Worm (Caenorhabditis elegans) whole organism, mixed stage, embryonic: ENCODE measurements around the gene ugt-45.

Experiments used
- ceh-39 ChIP-seq: fragments of 150-350 bp; optimal IDR thresholded peaks from 2 replicates; lab custom pipeline; 2014; ENCODE audit warnings: missing biosample characterization, missing genetic modification characterization
- ceh-83 ChIP-seq: fragments of 200-800 bp; sonication (Bioruptor generic); optimal IDR thresholded peaks from 2 replicates; lab custom pipeline; 2018; ENCODE audit warnings: mild to moderate bottlenecking, missing genetic modification characterization, missing compliant biosample characterization
- lsy-2 ChIP-seq: fragments of 150-350 bp; optimal IDR thresholded peaks from 2 replicates; lab custom pipeline; 2014; ENCODE audit warnings: missing biosample characterization, missing genetic modification characterization
- nhr-237 ChIP-seq: fragments of 150-350 bp; optimal IDR thresholded peaks from 2 replicates; lab custom pipeline; 2014; ENCODE audit warnings: missing biosample characterization, missing genetic modification characterization
- nhr-28 ChIP-seq: fragments of 150-350 bp; optimal IDR thresholded peaks from 2 replicates; lab custom pipeline; 2014; ENCODE audit warnings: missing biosample characterization, missing genetic modification characterization
- unc-62 ChIP-seq: fragments of 150-350 bp; optimal IDR thresholded peaks from 2 replicates; lab custom pipeline; 2014; ENCODE audit warnings: missing biosample characterization, missing genetic modification reagents, missing genetic modification characterization

ugt-45 gene

DNA sequence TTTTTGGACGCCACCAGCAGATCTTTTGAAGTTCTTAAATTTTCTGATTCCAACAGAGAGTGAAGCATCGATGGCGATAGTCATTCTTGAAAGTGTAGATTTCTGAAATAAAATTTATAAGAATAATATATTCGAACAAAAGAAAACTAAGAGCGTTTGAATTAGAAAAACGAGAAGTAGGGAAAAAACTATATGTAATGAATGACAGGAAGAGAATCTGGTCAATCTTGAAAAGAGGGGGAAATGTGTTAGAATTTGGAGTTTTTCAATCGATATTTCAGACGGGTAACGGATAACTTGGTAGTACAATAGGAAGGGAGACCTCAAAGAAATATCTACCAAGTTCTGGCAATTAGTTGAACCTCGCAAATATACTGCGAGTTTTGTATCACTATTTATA lies 50.3 kb downstream of the ugt-45 start, which contains the start of gene Y37E11AL.9:
Gene Y37E11AL.9, minus strand, starts transcription at position 101 of the 400 bp plus-strand sequence.
- TF ChIP-seq ceh-83 (GFP tag; lab: Kevin White, UChicago) (no peak), lsy-2 (tag; lab: Kevin White, UChicago) (no peak), nhr-28 (no peak), ceh-39 (no peak), nhr-237 (tag; lab: Kevin White, UChicago) (no peak), unc-62 (GFP tag; lab: Kevin White, UChicago) (no peak)
